Worm (Caenorhabditis elegans): Measurements from ENCODE around the gene pat-6.

The pat-6 gene

ce11 chrIV:236138-236537, 27.9 kb downstream of the pat-6 start:
- no peak for TF ChIP-seq C38D4.7 (GFP tag; optimal IDR thresholded peaks at IDR 0.05)
- no peak for TF ChIP-seq ahr-1 (tag; optimal IDR thresholded peaks at IDR 0.05)
- TF ChIP-seq syd-9 (tag; optimal IDR thresholded peaks at IDR 0.05) = no peak
- TF ChIP-seq ceh-18 (tag; optimal IDR thresholded peaks at IDR 0.05) = no peak
- TF ChIP-seq odd-2 (tag; optimal IDR thresholded peaks at IDR 0.05) = no peak
- no peak for TF ChIP-seq pha-4 (tag; optimal IDR thresholded peaks at IDR 0.05)
- TF ChIP-seq ceh-22 (tag; optimal IDR thresholded peaks at IDR 0.05) = no peak
- TF ChIP-seq ama-1 (optimal IDR thresholded peaks at IDR 0.05) = no peak
- no peak for TF ChIP-seq pag-3 (tag; optimal IDR thresholded peaks at IDR 0.05; ENCODE audit: borderline replicate concordance)
- no peak for TF ChIP-seq dmd-4 (tag; optimal IDR thresholded peaks at IDR 0.05; ENCODE audit: borderline replicate concordance)
- no peak for TF ChIP-seq F13H6.1 (tag; optimal IDR thresholded peaks at IDR 0.05)
- no peak for TF ChIP-seq madf-2 (tag; optimal IDR thresholded peaks at IDR 0.05)
- no peak for TF ChIP-seq pqm-1 (tag; optimal IDR thresholded peaks at IDR 0.05)
- no peak for TF ChIP-seq pat-9 (tag; optimal IDR thresholded peaks at IDR 0.05)
- no peak for TF ChIP-seq sox-4 (tag; optimal IDR thresholded peaks at IDR 0.05)
- TF ChIP-seq ztf-16 (tag; optimal IDR thresholded peaks at IDR 0.05) = no peak
- no peak for TF ChIP-seq zip-5 (tag; optimal IDR thresholded peaks at IDR 0.05)
- no peak for TF ChIP-seq ref-2 (tag; optimal IDR thresholded peaks at IDR 0.05)

ce11 chrIV:231673-232072, 32.4 kb downstream of the pat-6 start, which contains the start of gene gtf-2H1:
gtf-2H1 (minus strand) TSS chrIV:231773.
- no peak for TF ChIP-seq C08G9.2 (tag; optimal IDR thresholded peaks at IDR 0.05)
- no peak for TF ChIP-seq ref-2 (tag; optimal IDR thresholded peaks at IDR 0.05)
- TF ChIP-seq K09A11.1 (tag; optimal IDR thresholded peaks at IDR 0.05; ENCODE audit: insufficient read depth) = no peak
- no peak for TF ChIP-seq sdc-2 (tag; optimal IDR thresholded peaks at IDR 0.05)
- no peak for TF ChIP-seq madf-2 (tag; optimal IDR thresholded peaks at IDR 0.05)
- TF ChIP-seq pqm-1 (tag; optimal IDR thresholded peaks at IDR 0.05) = no peak
- no peak for TF ChIP-seq hlh-8 (tag; optimal IDR thresholded peaks at IDR 0.05)
- TF ChIP-seq tbx-7 (tag; optimal IDR thresholded peaks at IDR 0.05) = no peak
- no peak for TF ChIP-seq sox-2 (GFP tag; IDR thresholded peaks at IDR 0.05)

- TF ChIP-seq ceh-9 (tag; optimal IDR thresholded peaks at IDR 0.05) (no peak), pag-3 (tag; optimal IDR thresholded peaks at IDR 0.05; ENCODE audit: borderline replicate concordance) (no peak), F13H6.1 (tag; optimal IDR thresholded peaks at IDR 0.05) (no peak), ztf-16 (tag; optimal IDR thresholded peaks at IDR 0.05) (no peak), C08G9.2 (tag; optimal IDR thresholded peaks at IDR 0.05) (no peak), ceh-24 (tag; optimal IDR thresholded peaks at IDR 0.05) (no peak), sox-4 (tag; optimal IDR thresholded peaks at IDR 0.05) (no peak), ceh-14 (tag; optimal IDR thresholded peaks at IDR 0.05) (no peak), ceh-6 (GFP tag; optimal IDR thresholded peaks at IDR 0.05) (no peak), ceh-19 (GFP tag; optimal IDR thresholded peaks at IDR 0.05) (no peak), lim-6 (tag; optimal IDR thresholded peaks at IDR 0.05) (no peak), elt-4 (tag; optimal IDR thresholded peaks at IDR 0.05) (no peak), elt-2 (tag; optimal IDR thresholded peaks at IDR 0.05) (no peak)
Observed at ce11 chrIV:218252-218651, 45.8 kb downstream of the pat-6 start, which contains the start of gene prdx-6. prdx-6 (plus strand) TSS chrIV:218552.
